Worm (Caenorhabditis elegans): Measurements from ENCODE around the gene gst-40.

ce11 chrIV:740674-741073, 19.6 kb upstream of the gst-40 start:
- TF ChIP-seq klf-2 (GFP tag; conservative IDR thresholded peaks at IDR 0.05), result no peak
- no peak for TF ChIP-seq ztf-23 (GFP tag; IDR thresholded peaks at IDR 0.05)
- TF ChIP-seq T22C8.4 (GFP tag; IDR thresholded peaks at IDR 0.05), result no peak

Data from whole organism, midembryonic.